Worm (Caenorhabditis elegans): ENCODE results near the gene clec-119.

Gene clec-119

ce11 chrII:1252259-1252658, 3.5 kb upstream of the clec-119 start, which contains the start of gene lin-42:
Gene lin-42, minus strand, starts transcription at chrII:1252359.
- TF ChIP-seq scrt-1 (GFP tag; IDR thresholded peaks at IDR 0.05), result no peak
- peak; percentile 4 for TF ChIP-seq ceh-36 (tag; optimal IDR thresholded peaks at IDR 0.05)

DNA sequence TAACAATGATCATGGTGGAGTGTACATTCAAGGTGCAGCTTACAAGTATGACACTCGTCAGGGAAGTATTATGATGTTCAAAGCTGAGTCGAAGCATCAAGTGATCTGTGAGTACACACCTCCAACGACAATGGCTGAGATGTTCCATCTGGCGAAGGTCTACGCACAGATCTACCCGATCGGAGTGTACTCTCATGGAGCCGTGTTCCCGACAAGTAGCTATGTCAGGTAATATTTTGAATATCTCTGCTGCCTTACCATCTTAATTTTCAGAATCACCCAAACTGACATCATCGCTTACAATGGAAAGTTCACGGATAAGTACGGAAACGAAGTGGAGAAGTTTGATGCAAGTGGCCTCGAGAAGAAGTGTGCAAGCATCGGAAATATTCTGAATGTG, 1.0 kb downstream of the clec-119 start:
- no peak for TF ChIP-seq ama-1 (optimal IDR thresholded peaks at IDR 0.05)
- TF ChIP-seq pes-1 (GFP tag; IDR thresholded peaks at IDR 0.05), result no peak
- no peak for TF ChIP-seq ceh-36 (tag; optimal IDR thresholded peaks at IDR 0.05)
- no peak for TF ChIP-seq tra-4 (tag; optimal IDR thresholded peaks at IDR 0.05)
- TF ChIP-seq tbx-37 (GFP tag; conservative IDR thresholded peaks at IDR 0.05), result no peak
- TF ChIP-seq hmbx-1 (tag; optimal IDR thresholded peaks at IDR 0.05), result no peak
- TF ChIP-seq aly-1 (tag; optimal IDR thresholded peaks at IDR 0.05), result no peak
- TF ChIP-seq ceh-13 (GFP tag; optimal IDR thresholded peaks at IDR 0.05), result no peak
- no peak for TF ChIP-seq scrt-1 (GFP tag; IDR thresholded peaks at IDR 0.05)
- TF ChIP-seq hmg-4 (GFP tag; optimal IDR thresholded peaks at IDR 0.05), result no peak
- no peak for TF ChIP-seq sea-1 (GFP tag; conservative IDR thresholded peaks at IDR 0.05)
- TF ChIP-seq hnd-1 (tag; optimal IDR thresholded peaks at IDR 0.05), result no peak
- TF ChIP-seq B0310.2 (tag; optimal IDR thresholded peaks at IDR 0.05), result no peak
- TF ChIP-seq tbx-11 (GFP tag; IDR thresholded peaks at IDR 0.05), result no peak
- TF ChIP-seq ets-7 (tag; optimal IDR thresholded peaks at IDR 0.05), result no peak

ce11 chrII:1258634-1259033, 2.9 kb downstream of the clec-119 start, which contains the start of gene clpr-2:
Gene clpr-2, plus strand, starts transcription at chrII:1258934.
- no peak for TF ChIP-seq B0310.2 (tag; optimal IDR thresholded peaks at IDR 0.05)
- TF ChIP-seq flt-1 (GFP tag; IDR thresholded peaks at IDR 0.05), result no peak
- TF ChIP-seq sea-1 (GFP tag; conservative IDR thresholded peaks at IDR 0.05), result no peak
- TF ChIP-seq tra-4 (tag; optimal IDR thresholded peaks at IDR 0.05), result no peak
- TF ChIP-seq tbx-11 (GFP tag; IDR thresholded peaks at IDR 0.05), result no peak
- TF ChIP-seq aly-1 (tag; optimal IDR thresholded peaks at IDR 0.05), result no peak
- TF ChIP-seq ets-7 (tag; optimal IDR thresholded peaks at IDR 0.05), result no peak
- TF ChIP-seq ceh-36 (tag; optimal IDR thresholded peaks at IDR 0.05), result no peak
- no peak for TF ChIP-seq ceh-13 (GFP tag; optimal IDR thresholded peaks at IDR 0.05)
- TF ChIP-seq tbx-37 (GFP tag; conservative IDR thresholded peaks at IDR 0.05), result no peak
- TF ChIP-seq hmg-4 (GFP tag; optimal IDR thresholded peaks at IDR 0.05), result no peak
- TF ChIP-seq ama-1 (optimal IDR thresholded peaks at IDR 0.05), result no peak
- no peak for TF ChIP-seq pes-1 (GFP tag; IDR thresholded peaks at IDR 0.05)
- TF ChIP-seq F13C5.2 (tag; optimal IDR thresholded peaks at IDR 0.05), result no peak

- TF ChIP-seq hnd-1 (tag; optimal IDR thresholded peaks at IDR 0.05), result no peak
- no peak for TF ChIP-seq tra-4 (tag; optimal IDR thresholded peaks at IDR 0.05)
- no peak for TF ChIP-seq scrt-1 (GFP tag; IDR thresholded peaks at IDR 0.05)
- TF ChIP-seq ceh-36 (tag; optimal IDR thresholded peaks at IDR 0.05), result no peak
- TF ChIP-seq tbx-11 (GFP tag; IDR thresholded peaks at IDR 0.05), result no peak
- TF ChIP-seq flt-1 (GFP tag; IDR thresholded peaks at IDR 0.05), result no peak
- no peak for TF ChIP-seq ama-1 (optimal IDR thresholded peaks at IDR 0.05)
- TF ChIP-seq hmg-4 (GFP tag; optimal IDR thresholded peaks at IDR 0.05), result no peak
- TF ChIP-seq F13C5.2 (tag; optimal IDR thresholded peaks at IDR 0.05), result no peak
- no peak for TF ChIP-seq ets-7 (tag; optimal IDR thresholded peaks at IDR 0.05)
- no peak for TF ChIP-seq sea-1 (GFP tag; conservative IDR thresholded peaks at IDR 0.05)
- TF ChIP-seq aly-1 (tag; optimal IDR thresholded peaks at IDR 0.05), result no peak
- TF ChIP-seq ceh-13 (GFP tag; optimal IDR thresholded peaks at IDR 0.05), result no peak
- TF ChIP-seq B0310.2 (tag; optimal IDR thresholded peaks at IDR 0.05), result no peak
- no peak for TF ChIP-seq pes-1 (GFP tag; IDR thresholded peaks at IDR 0.05)
Observed at ce11 chrII:1266790-1267189, 11.1 kb downstream of the clec-119 start, which contains the start of gene oac-30. Gene oac-30, minus strand, starts transcription at chrII:1266890.

DNA sequence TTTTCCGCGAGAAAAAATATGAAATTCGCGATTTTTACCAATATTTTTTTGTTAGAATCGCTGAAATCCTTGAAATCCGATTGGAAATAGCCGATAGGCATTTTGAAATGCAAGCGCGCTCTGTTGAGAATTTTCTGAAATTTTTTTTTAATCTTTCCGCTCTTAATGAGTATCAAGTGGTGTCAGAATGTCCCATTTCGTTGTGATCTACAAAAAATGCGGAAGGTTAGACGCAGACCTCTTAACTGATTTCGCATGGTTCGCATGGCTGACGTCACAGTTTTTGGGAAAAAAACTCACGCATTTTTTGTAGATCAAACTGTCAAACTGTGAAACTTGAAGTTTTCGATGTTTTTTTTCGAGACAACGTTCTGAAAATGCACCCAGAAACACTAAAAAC, 16.1 kb downstream of the clec-119 start, which contains the start of gene srw-66:
Gene srw-66 (minus strand): TSS at position 101 of the 400 bp plus-strand sequence.
- TF ChIP-seq hnd-1 (tag; optimal IDR thresholded peaks at IDR 0.05), result no peak
- no peak for TF ChIP-seq ceh-13 (GFP tag; optimal IDR thresholded peaks at IDR 0.05)
- TF ChIP-seq hmbx-1 (tag; optimal IDR thresholded peaks at IDR 0.05), result no peak
- no peak for TF ChIP-seq tbx-11 (GFP tag; IDR thresholded peaks at IDR 0.05)
- no peak for TF ChIP-seq tra-4 (tag; optimal IDR thresholded peaks at IDR 0.05)
- TF ChIP-seq scrt-1 (GFP tag; IDR thresholded peaks at IDR 0.05), result no peak
- no peak for TF ChIP-seq ceh-36 (tag; optimal IDR thresholded peaks at IDR 0.05)
- TF ChIP-seq hmg-4 (GFP tag; optimal IDR thresholded peaks at IDR 0.05), result no peak
- TF ChIP-seq ets-7 (tag; optimal IDR thresholded peaks at IDR 0.05), result no peak
- TF ChIP-seq tbx-37 (GFP tag; conservative IDR thresholded peaks at IDR 0.05), result no peak
- TF ChIP-seq B0310.2 (tag; optimal IDR thresholded peaks at IDR 0.05), result no peak
- TF ChIP-seq aly-1 (tag; optimal IDR thresholded peaks at IDR 0.05), result no peak

ce11 chrII:1275439-1275838, 19.7 kb downstream of the clec-119 start, which contains the start of gene Y57G7A.5:
Gene Y57G7A.5, minus strand, starts transcription at chrII:1275539.
- TF ChIP-seq tra-4 (tag; optimal IDR thresholded peaks at IDR 0.05), result no peak
- no peak for TF ChIP-seq flt-1 (GFP tag; IDR thresholded peaks at IDR 0.05)
- no peak for TF ChIP-seq B0310.2 (tag; optimal IDR thresholded peaks at IDR 0.05)
- TF ChIP-seq sea-1 (GFP tag; conservative IDR thresholded peaks at IDR 0.05), result no peak
- no peak for TF ChIP-seq ets-7 (tag; optimal IDR thresholded peaks at IDR 0.05)
- no peak for TF ChIP-seq ceh-13 (GFP tag; optimal IDR thresholded peaks at IDR 0.05)
- TF ChIP-seq tbx-37 (GFP tag; conservative IDR thresholded peaks at IDR 0.05), result no peak
- no peak for TF ChIP-seq pes-1 (GFP tag; IDR thresholded peaks at IDR 0.05)
- no peak for TF ChIP-seq F13C5.2 (tag; optimal IDR thresholded peaks at IDR 0.05)
- no peak for TF ChIP-seq ceh-36 (tag; optimal IDR thresholded peaks at IDR 0.05)
- TF ChIP-seq scrt-1 (GFP tag; IDR thresholded peaks at IDR 0.05), result no peak
- TF ChIP-seq aly-1 (tag; optimal IDR thresholded peaks at IDR 0.05), result no peak
- no peak for TF ChIP-seq ama-1 (optimal IDR thresholded peaks at IDR 0.05)
- no peak for TF ChIP-seq tbx-11 (GFP tag; IDR thresholded peaks at IDR 0.05)

- TF ChIP-seq ceh-36 (tag; optimal IDR thresholded peaks at IDR 0.05) (no peak), flt-1 (GFP tag; IDR thresholded peaks at IDR 0.05) (no peak), tbx-37 (GFP tag; conservative IDR thresholded peaks at IDR 0.05) (no peak), ama-1 (optimal IDR thresholded peaks at IDR 0.05) (no peak), hnd-1 (tag; optimal IDR thresholded peaks at IDR 0.05) (no peak), hmbx-1 (tag; optimal IDR thresholded peaks at IDR 0.05) (no peak), tra-4 (tag; optimal IDR thresholded peaks at IDR 0.05) (no peak), pes-1 (GFP tag; IDR thresholded peaks at IDR 0.05) (no peak), F13C5.2 (tag; optimal IDR thresholded peaks at IDR 0.05) (no peak), B0310.2 (tag; optimal IDR thresholded peaks at IDR 0.05) (no peak), hmg-4 (GFP tag; optimal IDR thresholded peaks at IDR 0.05) (no peak), sea-1 (GFP tag; conservative IDR thresholded peaks at IDR 0.05) (no peak), scrt-1 (GFP tag; IDR thresholded peaks at IDR 0.05) (no peak), aly-1 (tag; optimal IDR thresholded peaks at IDR 0.05) (no peak), ceh-13 (GFP tag; optimal IDR thresholded peaks at IDR 0.05) (no peak), ets-7 (tag; optimal IDR thresholded peaks at IDR 0.05) (no peak), tbx-11 (GFP tag; IDR thresholded peaks at IDR 0.05) (no peak)
Observed at ce11 chrII:1276778-1277177, 21.0 kb downstream of the clec-119 start, which contains the start of gene Y57G7A.11. Gene Y57G7A.11, minus strand, starts transcription at chrII:1276878.
